Worm (Caenorhabditis elegans) whole organism, mixed stage, embryonic: ENCODE results near the gene Y57A10A.31.

Source experiments
- blmp-1 ChIP-seq: fragments of 150-350 bp; optimal IDR thresholded peaks from 2 replicates; lab custom pipeline; 2014; ENCODE audit warnings: missing biosample characterization, missing genetic modification characterization
- flh-1 ChIP-seq: fragments of 200-800 bp; sonication (Bioruptor generic); optimal IDR thresholded peaks from 2 replicates; lab custom pipeline; 2018; ENCODE audit warnings: mild to moderate bottlenecking, missing genetic modification characterization, moderate library complexity, missing compliant biosample characterization
- lsy-2 ChIP-seq: fragments of 150-350 bp; optimal IDR thresholded peaks from 2 replicates; lab custom pipeline; 2014; ENCODE audit warnings: missing biosample characterization, missing genetic modification characterization
- mep-1 ChIP-seq: fragments of 150-350 bp; optimal IDR thresholded peaks from 2 replicates; lab custom pipeline; 2017; ENCODE audit warnings: missing biosample characterization, missing genetic modification reagents, missing genetic modification characterization, inconsistent platforms
- mls-2 ChIP-seq: sonication (generic microtip); optimal IDR thresholded peaks from 2 replicates; lab custom pipeline; 2016; ENCODE audit warnings: mild to moderate bottlenecking, missing genetic modification characterization, moderate library complexity, missing compliant biosample characterization
- nhr-28 ChIP-seq: fragments of 150-350 bp; optimal IDR thresholded peaks from 2 replicates; lab custom pipeline; 2014; ENCODE audit warnings: missing biosample characterization, missing genetic modification characterization
- nhr-76 ChIP-seq: sonication (generic microtip); optimal IDR thresholded peaks from 2 replicates; lab custom pipeline; 2017; ENCODE audit warnings: missing biosample characterization, missing genetic modification characterization
- pha-4 ChIP-seq: fragments of 150-350 bp; optimal IDR thresholded peaks from 2 replicates; lab custom pipeline; 2018; ENCODE audit warnings: missing biosample characterization, missing genetic modification reagents, missing genetic modification characterization
- snpc-4 ChIP-seq: fragments of 150-350 bp; optimal IDR thresholded peaks from 2 replicates; lab custom pipeline; 2014; ENCODE audit warnings: missing biosample characterization, missing genetic modification characterization
- tbx-8 ChIP-seq: fragments of 200-800 bp; sonication (Bioruptor generic); optimal IDR thresholded peaks from 2 replicates; lab custom pipeline; 2018; ENCODE audit warnings: mild to moderate bottlenecking, missing genetic modification characterization, moderate library complexity, missing compliant biosample characterization
- unc-62 ChIP-seq: fragments of 150-350 bp; optimal IDR thresholded peaks from 2 replicates; lab custom pipeline; 2014; ENCODE audit warnings: missing biosample characterization, missing genetic modification reagents, missing genetic modification characterization
- ztf-11 ChIP-seq: fragments of 150-350 bp; optimal IDR thresholded peaks from 2 replicates; lab custom pipeline; 2014; ENCODE audit warnings: missing biosample characterization, missing genetic modification characterization

- TF ChIP-seq mep-1 (tag; lab: Kevin White, UChicago), result no peak
- TF ChIP-seq nhr-76 (tag; lab: Kevin White, UChicago), result no peak
- no peak for TF ChIP-seq nhr-28 (tag; lab: Kevin White, UChicago)
- TF ChIP-seq blmp-1 (tag; lab: Kevin White, UChicago), result no peak
- TF ChIP-seq snpc-4, result no peak
- no peak for TF ChIP-seq mls-2 (tag; lab: Kevin White, UChicago)
- TF ChIP-seq unc-62 (GFP tag; lab: Kevin White, UChicago), result no peak
- no peak for TF ChIP-seq flh-1 (GFP tag; lab: Kevin White, UChicago)
- no peak for TF ChIP-seq tbx-8 (GFP tag; lab: Kevin White, UChicago)
- TF ChIP-seq pha-4 (tag; lab: Kevin White, UChicago), result no peak
- TF ChIP-seq ztf-11, result no peak
- TF ChIP-seq lsy-2 (tag; lab: Kevin White, UChicago), result no peak
Observed at ce11 chrII:12256528-12256927, 32.7 kb upstream of the Y57A10A.31 start, which contains the start of gene parn-2.
